Fruit fly (Drosophila melanogaster) Kc167 (cell line): Measurements from ENCODE around the gene CG3386.

ENCODE experiments used
- Sin3A ChIP-seq: fragments of >200 bp; optimal IDR thresholded peaks from 2 replicates; lab custom pipeline; 2018; ENCODE audit warnings: missing external identifiers
- psq ChIP-seq: fragments of >200 bp; optimal IDR thresholded peaks from 2 replicates; lab custom pipeline; 2017; ENCODE audit warnings: missing external identifiers
- ttk ChIP-seq: sonication (Bioruptor generic); optimal IDR thresholded peaks from 2 replicates; lab custom pipeline; 2017; ENCODE audit warnings: missing external identifiers

dm6 chr3L:658279-658678, 24.0 kb downstream of the CG3386 start:
- TF ChIP-seq ttk (lab: Kevin White, UChicago): no peak
- TF ChIP-seq psq (lab: Kevin White, UChicago): no peak
- TF ChIP-seq Sin3A (lab: Kevin White, UChicago): no peak
